Fruit fly (Drosophila melanogaster) whole organism, embryonic: ENCODE data around the gene Slh.

Experiments used
- Asciz ChIP-seq: fragments of 200-800 bp; sonication (Bioruptor generic); optimal IDR thresholded peaks from 2 replicates; lab custom pipeline; 2017; ENCODE audit warnings: missing biosample characterization, mild to moderate bottlenecking, missing genetic modification characterization, missing genetic modification reagents
- B-H2 ChIP-seq: fragments of 200-800 bp; sonication (Bioruptor generic); optimal IDR thresholded peaks from 2 replicates; lab custom pipeline; 2018; ENCODE audit warnings: missing biosample characterization, mild to moderate bottlenecking, missing genetic modification characterization
- Bgb ChIP-seq: fragments of 200-800 bp; sonication (Bioruptor generic); IDR thresholded peaks from 2 replicates; pipeline ENCODE4 v1.3.6; 2022; ENCODE audit warnings: missing biosample characterization, missing genetic modification characterization; ENCODE audit not compliant: partially characterized antibody
- Blimp-1 ChIP-seq: fragments of 200-800 bp; sonication (Bioruptor generic); optimal IDR thresholded peaks from 3 replicates; lab custom pipeline; 2018; ENCODE audit warnings: missing biosample characterization, missing genetic modification characterization, mild to moderate bottlenecking, moderate library complexity, missing genetic modification reagents
- CG10147 ChIP-seq: fragments of 200-800 bp; sonication (Bioruptor generic); optimal IDR thresholded peaks from 2 replicates; lab custom pipeline; 2019; ENCODE audit warnings: missing biosample characterization, mild to moderate bottlenecking, missing genetic modification characterization, moderate library complexity
- CG1024 ChIP-seq: fragments of 200-800 bp; sonication (Bioruptor generic); IDR thresholded peaks from 2 replicates; pipeline ENCODE4 v1.3.6; 2022; ENCODE audit warnings: missing biosample characterization, missing genetic modification characterization
- CG10565 ChIP-seq: fragments of 200-800 bp; sonication (Bioruptor generic); optimal IDR thresholded peaks from 3 replicates; lab custom pipeline; 2016; ENCODE audit warnings: missing biosample characterization, mild to moderate bottlenecking, missing genetic modification characterization
- CG12659 ChIP-seq: fragments of 200-800 bp; sonication (Bioruptor generic); optimal IDR thresholded peaks from 3 replicates; lab custom pipeline; 2017; ENCODE audit warnings: mild to moderate bottlenecking, missing biosample characterization, missing genetic modification reagents, missing genetic modification characterization
- CG13296 ChIP-seq: fragments of 200-800 bp; sonication (Bioruptor generic); optimal IDR thresholded peaks from 3 replicates; lab custom pipeline; 2018; ENCODE audit warnings: missing biosample characterization, mild to moderate bottlenecking, missing genetic modification characterization
- CG13624 ChIP-seq: fragments of 200-800 bp; sonication (Bioruptor generic); optimal IDR thresholded peaks from 2 replicates; lab custom pipeline; 2016; ENCODE audit warnings: missing biosample characterization, missing genetic modification characterization
- CG14050 ChIP-seq: fragments of 200-800 bp; sonication (Bioruptor generic); IDR thresholded peaks from 3 replicates; pipeline ENCODE4 v1.3.6; 2022; ENCODE audit warnings: missing biosample characterization, missing genetic modification characterization
- CG15601 ChIP-seq: fragments of 200-800 bp; sonication (Bioruptor generic); optimal IDR thresholded peaks from 3 replicates; lab custom pipeline; 2019; ENCODE audit warnings: missing biosample characterization, mild to moderate bottlenecking, missing genetic modification characterization, moderate library complexity
- CG1647 ChIP-seq: fragments of 200-800 bp; sonication (Bioruptor generic); optimal IDR thresholded peaks from 3 replicates; lab custom pipeline; 2016; ENCODE audit warnings: missing biosample characterization, missing genetic modification characterization
- CG16779 ChIP-seq: fragments of 200-800 bp; sonication (Bioruptor generic); IDR thresholded peaks from 2 replicates; pipeline ENCODE4 v1.3.6; 2022; ENCODE audit warnings: missing biosample characterization, missing genetic modification characterization
- CG18011 ChIP-seq: fragments of 200-800 bp; sonication (Bioruptor generic); optimal IDR thresholded peaks from 2 replicates; lab custom pipeline; 2017; ENCODE audit warnings: missing biosample characterization, missing genetic modification characterization, mild to moderate bottlenecking, moderate library complexity, missing genotype
- CG18599 ChIP-seq: fragments of 200-800 bp; sonication (Bioruptor generic); optimal IDR thresholded peaks from 3 replicates; lab custom pipeline; 2017; ENCODE audit warnings: missing biosample characterization, missing genetic modification characterization, mild to moderate bottlenecking, moderate library complexity, missing genetic modification reagents
- CG30403 ChIP-seq: fragments of 200-800 bp; sonication (Bioruptor generic); optimal IDR thresholded peaks from 3 replicates; lab custom pipeline; 2016; ENCODE audit warnings: missing biosample characterization, missing genetic modification characterization
- CG32767 ChIP-seq: fragments of 200-800 bp; sonication (Bioruptor generic); IDR thresholded peaks from 2 replicates; pipeline ENCODE4 v1.3.6; 2022; ENCODE audit warnings: missing biosample characterization, missing genetic modification characterization
- CG3726 ChIP-seq: fragments of 200-800 bp; sonication (Bioruptor generic); IDR thresholded peaks from 3 replicates; pipeline ENCODE4, ENCODE4 v1.3.6; 2022; ENCODE audit warnings: missing biosample characterization, missing genetic modification characterization
- CG6689 ChIP-seq: fragments of 200-800 bp; sonication (Bioruptor generic); IDR thresholded peaks from 2 replicates; pipeline ENCODE4 v1.3.6; 2022; ENCODE audit warnings: missing biosample characterization, missing genetic modification characterization
- CG7271 ChIP-seq: fragments of 200-800 bp; sonication (Bioruptor generic); optimal IDR thresholded peaks from 2 replicates; lab custom pipeline; 2018; ENCODE audit warnings: missing biosample characterization, mild to moderate bottlenecking, missing genetic modification characterization, moderate library complexity
- CG7556 ChIP-seq: fragments of 200-800 bp; sonication (Bioruptor generic); optimal IDR thresholded peaks from 2 replicates; lab custom pipeline; 2017; ENCODE audit warnings: missing biosample characterization, mild to moderate bottlenecking, missing genetic modification characterization
- CG8944 ChIP-seq: fragments of 200-800 bp; sonication (Bioruptor generic); optimal IDR thresholded peaks from 3 replicates; lab custom pipeline; 2016; ENCODE audit warnings: missing biosample characterization, missing genetic modification characterization
- D19A ChIP-seq: fragments of 200-800 bp; optimal IDR thresholded peaks from 3 replicates; lab custom pipeline; 2019; ENCODE audit warnings: missing biosample characterization, mild to moderate bottlenecking, missing genetic modification characterization, moderate library complexity
- Ets97D ChIP-seq: fragments of 200-800 bp; sonication (Bioruptor generic); optimal IDR thresholded peaks from 3 replicates; lab custom pipeline; 2016; ENCODE audit warnings: missing biosample characterization, missing genetic modification characterization
- Fer1 ChIP-seq: fragments of 200-800 bp; sonication (Bioruptor generic); optimal IDR thresholded peaks from 2 replicates; lab custom pipeline; 2017; ENCODE audit warnings: missing biosample characterization, mild to moderate bottlenecking, missing genetic modification characterization
- GATAe ChIP-seq: fragments of 200-800 bp; sonication (Bioruptor generic); conservative IDR thresholded peaks from 2 replicates; pipeline ENCODE4 v1.3.6; 2022; ENCODE audit warnings: missing biosample characterization, missing genetic modification characterization
- HLH3B ChIP-seq: fragments of 200-800 bp; sonication (Bioruptor generic); IDR thresholded peaks from 2 replicates; pipeline ENCODE4 v1.3.6; 2022; ENCODE audit warnings: missing biosample characterization, missing genetic modification characterization
- Jarid2 ChIP-seq: fragments of 200-800 bp; sonication (Bioruptor generic); optimal IDR thresholded peaks from 3 replicates; lab custom pipeline; 2017; ENCODE audit warnings: mild to moderate bottlenecking, missing biosample characterization, missing genetic modification reagents, missing genetic modification characterization
- Lpt ChIP-seq: fragments of >200 bp; optimal IDR thresholded peaks from 2 replicates; lab custom pipeline; 2018; ENCODE audit warnings: missing biosample characterization, missing genetic modification characterization
- Scr ChIP-seq: fragments of 200-800 bp; sonication (Bioruptor generic); IDR thresholded peaks from 2 replicates; pipeline ENCODE4 v1.3.6; 2022; ENCODE audit warnings: missing biosample characterization, missing genetic modification characterization; ENCODE audit not compliant: partially characterized antibody
- Stat92E ChIP-seq, 3 experiments: fragments of >200 bp in 2 of 3; fragments of 200-800 bp in 1 of 3; sonication (Bioruptor generic) in 1 of 3; optimal IDR thresholded peaks; 2 replicates each; lab custom pipeline; 2017 to 2019; ENCODE audit warnings: missing biosample characterization in 3 of 3, missing genetic modification characterization in 3 of 3, mild to moderate bottlenecking in 1 of 3, moderate library complexity in 1 of 3
- ac ChIP-seq: fragments of 200-800 bp; sonication (Bioruptor generic); optimal IDR thresholded peaks from 3 replicates; lab custom pipeline; 2017; ENCODE audit warnings: missing biosample characterization, mild to moderate bottlenecking, missing genetic modification characterization
- aop ChIP-seq: fragments of 200-800 bp; sonication (Bioruptor generic); IDR thresholded peaks from 2 replicates; pipeline ENCODE4 v1.3.6; 2022; ENCODE audit warnings: missing biosample characterization, missing genetic modification characterization
- cas ChIP-seq: fragments of 200-800 bp; sonication (Bioruptor generic); IDR thresholded peaks from 2 replicates; pipeline ENCODE4 v1.3.6; 2022; ENCODE audit warnings: missing biosample characterization, missing genetic modification characterization
- emc ChIP-seq: fragments of 200-800 bp; sonication (Bioruptor generic); optimal IDR thresholded peaks from 2 replicates; lab custom pipeline; 2016; ENCODE audit warnings: missing biosample characterization, missing genetic modification characterization
- fu2 ChIP-seq: fragments of 200-800 bp; sonication (Bioruptor generic); optimal IDR thresholded peaks from 2 replicates; lab custom pipeline; 2016; ENCODE audit warnings: missing biosample characterization, missing genetic modification characterization
- h ChIP-seq: fragments of >200 bp; optimal IDR thresholded peaks from 2 replicates; lab custom pipeline; 2017
- hth ChIP-seq: fragments of >200 bp; optimal IDR thresholded peaks from 2 replicates; lab custom pipeline; 2017; ENCODE audit warnings: inconsistent platforms
- jigr1 ChIP-seq: fragments of 200-800 bp; sonication (Bioruptor generic); IDR thresholded peaks from 3 replicates; pipeline ENCODE4 v1.3.6; 2022; ENCODE audit warnings: missing biosample characterization, missing genetic modification characterization
- ken ChIP-seq: fragments of 200-800 bp; sonication (Bioruptor generic); IDR thresholded peaks from 3 replicates; pipeline ENCODE4 v1.3.6; 2022; ENCODE audit warnings: missing biosample characterization, missing genetic modification characterization
- lab ChIP-seq: fragments of 200-800 bp; sonication (Bioruptor generic); optimal IDR thresholded peaks from 3 replicates; lab custom pipeline; 2017; ENCODE audit warnings: missing biosample characterization, missing genetic modification characterization, mild to moderate bottlenecking, moderate library complexity, missing genetic modification reagents
- nmo ChIP-seq: fragments of 200-800 bp; sonication (Bioruptor generic); optimal IDR thresholded peaks from 2 replicates; lab custom pipeline; 2018; ENCODE audit warnings: missing biosample characterization, mild to moderate bottlenecking, missing genetic modification characterization, moderate library complexity
- sc ChIP-seq, 3 experiments: fragments of >200 bp in 2 of 3; fragments of 200-800 bp in 1 of 3; sonication (Bioruptor generic) in 1 of 3; optimal IDR thresholded peaks; 2 replicates in 2 of 3; 3 replicates in 1 of 3; lab custom pipeline; 2017; ENCODE audit warnings: mild to moderate bottlenecking in 1 of 3, missing biosample characterization in 1 of 3, missing genetic modification characterization in 1 of 3, missing genetic modification reagents in 1 of 3
- sna ChIP-seq: fragments of 200-800 bp; sonication (Bioruptor generic); IDR thresholded peaks from 2 replicates; pipeline ENCODE4 v1.3.6; 2022; ENCODE audit warnings: missing biosample characterization, missing genetic modification characterization; ENCODE audit not compliant: partially characterized antibody
- unc-4 ChIP-seq: fragments of 200-800 bp; sonication (Bioruptor generic); IDR thresholded peaks from 2 replicates; pipeline ENCODE4 v1.3.6; 2022; ENCODE audit warnings: missing biosample characterization, missing genetic modification characterization; ENCODE audit not compliant: partially characterized antibody
- vvl ChIP-seq: fragments of 200-800 bp; sonication (Bioruptor generic); IDR thresholded peaks from 2 replicates; pipeline ENCODE4 v1.3.6; 2022; ENCODE audit warnings: missing biosample characterization, missing genetic modification characterization
- z ChIP-seq: fragments of 200-800 bp; sonication (Bioruptor generic); IDR thresholded peaks from 3 replicates; pipeline ENCODE4 v1.3.6; 2022; ENCODE audit warnings: missing biosample characterization, missing genetic modification characterization
- zf30C ChIP-seq: fragments of 200-800 bp; sonication (Bioruptor generic); optimal IDR thresholded peaks from 3 replicates; lab custom pipeline; 2018; ENCODE audit warnings: missing biosample characterization, mild to moderate bottlenecking, missing genetic modification characterization
- zfh1 ChIP-seq: fragments of 200-800 bp; sonication (Bioruptor generic); IDR thresholded peaks from 3 replicates; pipeline ENCODE4 v1.3.6; 2022; ENCODE audit warnings: missing biosample characterization, missing genetic modification characterization

The Slh gene

dm6 chr2L:2467722-2468372 is 24.6 kb downstream of the Slh start (continued):
- TF ChIP-seq CG7271 (tag; lab: Kevin White, UChicago) (no peak), zf30C (GFP tag; lab: Kevin White, UChicago) (no peak), Bgb (no peak), CG10565 (no peak), Stat92E (GFP tag; optimal IDR thresholded peaks at IDR 0.05; lab: Kevin White, UChicago) (no peak), CG7556 (GFP tag; lab: Kevin White, UChicago) (peak; percentile 27), GATAe (GFP tag; lab: Robert Waterston, UW) (no peak), CG1647 (GFP tag; lab: Kevin White, UChicago) (no peak), sc (optimal IDR thresholded peaks at IDR 0.05; lab: Kevin White, UChicago) (no peak), sc (GFP tag; optimal IDR thresholded peaks at IDR 0.05; lab: Kevin White, UChicago) (no peak), nmo (GFP tag; lab: Kevin White, UChicago) (peak; percentile 3), hth (lab: Kevin White, UChicago) (no peak), CG30403 (GFP tag; lab: Kevin White, UChicago) (no peak), z (no peak), D19A (tag; lab: Kevin White, UChicago) (no peak), Lpt (GFP tag; lab: Kevin White, UChicago) (no peak), CG6689 (GFP tag; lab: Robert Waterston, UW) (peak; percentile 45; the same call in 1 of the 2 replicates), Blimp-1 (GFP tag; lab: Kevin White, UChicago) (no peak), CG1024 (GFP tag; lab: Robert Waterston, UW) (no peak), ac (GFP tag; lab: Kevin White, UChicago) (no peak), CG13296 (GFP tag; lab: Kevin White, UChicago) (peak; percentile 39), Jarid2 (GFP tag; lab: Kevin White, UChicago) (no peak), Fer1 (GFP tag; lab: Kevin White, UChicago) (no peak), CG10147 (no peak), h (lab: Kevin White, UChicago) (no peak), jigr1 (GFP tag; lab: Robert Waterston, UW) (no peak), cas (GFP tag; lab: Robert Waterston, UW) (no peak), CG15601 (tag; lab: Kevin White, UChicago) (no peak), unc-4 (GFP tag; lab: Robert Waterston, UW) (no peak), Asciz (no peak), CG18011 (no peak), lab (GFP tag; lab: Kevin White, UChicago) (peak; percentile 60), CG3726 (GFP tag; lab: Robert Waterston, UW) (no peak), CG13624 (no peak), Ets97D (no peak), sna (no peak), CG16779 (no peak), CG12659 (GFP tag; lab: Kevin White, UChicago) (peak; percentile 11), B-H2 (no peak), HLH3B (GFP tag; lab: Robert Waterston, UW) (peak; percentile 59), fu2 (GFP tag; lab: Kevin White, UChicago) (no peak), ken (GFP tag; lab: Robert Waterston, UW) (0 out of 3 replicates have a peak, but pooled peaks have one; percentile 12), aop (GFP tag; lab: Robert Waterston, UW) (no peak), emc (no peak), vvl (GFP tag; lab: Robert Waterston, UW) (peak; percentile 14; the same call in 1 of the 2 replicates), CG32767 (GFP tag; lab: Robert Waterston, UW) (no peak), CG8944 (no peak), Scr (GFP tag; lab: Robert Waterston, UW) (no peak), CG14050 (no peak; the same call in 2 of the 3 replicates), CG18599 (GFP tag; lab: Kevin White, UChicago) (peak; percentile 56), zfh1 (GFP tag; lab: Robert Waterston, UW) (no peak)
